Fruit fly (Drosophila melanogaster): Measurements from ENCODE around the gene Marf.

The Marf gene

DNA sequence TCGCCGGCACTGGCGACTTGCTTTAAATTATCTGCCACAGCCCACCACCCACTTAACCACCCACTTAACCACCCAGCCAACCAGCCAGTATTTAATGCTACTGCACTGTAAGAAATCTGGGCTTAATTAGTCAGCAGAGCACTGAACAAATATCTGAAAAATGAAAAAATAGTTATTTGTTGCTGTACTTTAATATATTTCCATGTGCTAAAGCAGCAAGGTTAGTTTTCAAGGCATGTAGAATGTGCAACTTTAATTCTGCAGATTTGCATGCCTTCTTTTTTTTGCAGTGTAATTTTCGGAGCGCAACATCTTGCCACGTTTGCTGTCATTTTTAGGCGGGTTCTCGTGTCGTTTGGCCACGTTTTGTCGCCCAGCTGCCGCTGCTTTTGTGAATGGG, 9.9 kb downstream of the Marf start (continued):
- TF ChIP-seq CkIIα-i1 (GFP tag; IDR thresholded peaks at IDR 0.05) (no peak), gsb (GFP tag; IDR thresholded peaks at IDR 0.05) (no peak), nerfin-2 (GFP tag; IDR thresholded peaks at IDR 0.05; ENCODE audit: partially characterized antibody) (no peak), twi (tag; optimal IDR thresholded peaks at IDR 0.05) (no peak), nerfin-1 (tag; optimal IDR thresholded peaks at IDR 0.05) (no peak), Fer3 (tag; optimal IDR thresholded peaks at IDR 0.05) (peak; percentile 42), fru (optimal IDR thresholded peaks at IDR 0.05) (no peak), D (optimal IDR thresholded peaks at IDR 0.05) (no peak), D (GFP tag; optimal IDR thresholded peaks at IDR 0.05) (no peak), Max (GFP tag; optimal IDR thresholded peaks at IDR 0.05) (no peak), CG17328 (GFP tag; IDR thresholded peaks at IDR 0.05) (peak; percentile 41; the same call in 1 of the 2 replicates), CG12155 (GFP tag; optimal IDR thresholded peaks at IDR 0.05) (no peak), peb (GFP tag; IDR thresholded peaks at IDR 0.05) (no peak), Bteb2 (GFP tag; optimal IDR thresholded peaks at IDR 0.05) (no peak), zfh1 (GFP tag; IDR thresholded peaks at IDR 0.05) (peak; percentile 55; the same call in 1 of the 3 replicates), br (optimal IDR thresholded peaks at IDR 0.05) (no peak), CG15011 (GFP tag; optimal IDR thresholded peaks at IDR 0.05) (peak; percentile 37), Xrp1 (GFP tag; IDR thresholded peaks at IDR 0.05) (peak; percentile 26; the same call in 1 of the 2 replicates), CG7987 (GFP tag; optimal IDR thresholded peaks at IDR 0.05) (no peak), PHDP (tag; optimal IDR thresholded peaks at IDR 0.05) (peak; percentile 54), HLH3B (GFP tag; IDR thresholded peaks at IDR 0.05) (0 out of 2 replicates have a peak, but pooled peaks have one; percentile 25), CG15601 (tag; optimal IDR thresholded peaks at IDR 0.05) (no peak), ara (GFP tag; IDR thresholded peaks at IDR 0.05) (peak; percentile 48; the same call in 1 of the 2 replicates), gro (GFP tag; optimal IDR thresholded peaks at IDR 0.05) (peak; percentile 38), tup (GFP tag; optimal IDR thresholded peaks at IDR 0.05) (no peak), CG11560 (tag; IDR thresholded peaks at IDR 0.05) (peak; percentile 42; the same call in 1 of the 3 replicates), CG12659 (GFP tag; optimal IDR thresholded peaks at IDR 0.05) (peak; percentile 32), az2 (GFP tag; optimal IDR thresholded peaks at IDR 0.05) (peak; percentile 31), CG8388 (GFP tag; optimal IDR thresholded peaks at IDR 0.05) (no peak), Drgx (GFP tag; IDR thresholded peaks at IDR 0.05) (no peak), CrebB (tag; optimal IDR thresholded peaks at IDR 0.05) (no peak), Dref (GFP tag; IDR thresholded peaks at IDR 0.05) (no peak), Sox102F (GFP tag; optimal IDR thresholded peaks at IDR 0.05) (peak; percentile 28), Ada2b (GFP tag; IDR thresholded peaks at IDR 0.05) (peak; percentile 60; the same call in 1 of the 2 replicates), Fer2 (tag; optimal IDR thresholded peaks at IDR 0.05) (no peak), BEAF-32 (GFP tag; optimal IDR thresholded peaks at IDR 0.05) (no peak), gem (tag; optimal IDR thresholded peaks at IDR 0.05) (peak; percentile 73), dm (GFP tag; optimal IDR thresholded peaks at IDR 0.05) (no peak), H15 (GFP tag; IDR thresholded peaks at IDR 0.05) (no peak), CG32532 (GFP tag; IDR thresholded peaks at IDR 0.05) (no peak), CG6813 (GFP tag; optimal IDR thresholded peaks at IDR 0.05) (peak; percentile 43), lola (GFP tag; optimal IDR thresholded peaks at IDR 0.05) (no peak), CG11085 (GFP tag; IDR thresholded peaks at IDR 0.05) (no peak), CG18599 (GFP tag; optimal IDR thresholded peaks at IDR 0.05) (peak; percentile 84), zfh2 (GFP tag; optimal IDR thresholded peaks at IDR 0.05) (peak; percentile 13), HmgD (GFP tag; optimal IDR thresholded peaks at IDR 0.05) (no peak), da (GFP tag; optimal IDR thresholded peaks at IDR 0.05) (no peak), hbn (GFP tag; IDR thresholded peaks at IDR 0.05; ENCODE audit: partially characterized antibody) (no peak), en (GFP tag; optimal IDR thresholded peaks at IDR 0.05) (no peak), CG6654 (GFP tag; optimal IDR thresholded peaks at IDR 0.05) (no peak), CG6689 (GFP tag; IDR thresholded peaks at IDR 0.05) (peak; percentile 56), CG9932 (GFP tag; IDR thresholded peaks at IDR 0.05) (peak; percentile 40; the same call in 1 of the 2 replicates)

Data from whole organism, embryonic.